Worm (Caenorhabditis elegans): ENCODE measurements around the gene C06A6.2.

C06A6.2 gene

ce11 chrIV:7898489-7898888 lies 52.1 kb downstream of the C06A6.2 start:
- no peak for TF ChIP-seq ahr-1 (tag; optimal IDR thresholded peaks at IDR 0.05)

ce11 chrIV:7902221-7902904 lies 55.9 kb downstream of the C06A6.2 start, which contains the start of gene arp-11:
arp-11 (minus strand) TSS chrIV:7902271.
- TF ChIP-seq unc-55 (GFP tag; optimal IDR thresholded peaks at IDR 0.05): peak; percentile 36
- peak; percentile 38 for TF ChIP-seq nfya-1 (tag; optimal IDR thresholded peaks at IDR 0.05)
- peak; percentile 87 for TF ChIP-seq elt-2 (tag; optimal IDR thresholded peaks at IDR 0.05)
- no peak for TF ChIP-seq pros-1 (tag; optimal IDR thresholded peaks at IDR 0.05)
- no peak for TF ChIP-seq sox-2 (GFP tag; IDR thresholded peaks at IDR 0.05)
- no peak for TF ChIP-seq tbx-7 (tag; optimal IDR thresholded peaks at IDR 0.05)
- TF ChIP-seq tbx-2 (tag; optimal IDR thresholded peaks at IDR 0.05): peak; percentile 25
- TF ChIP-seq ceh-9 (tag; optimal IDR thresholded peaks at IDR 0.05): no peak
- TF ChIP-seq unc-42 (tag; optimal IDR thresholded peaks at IDR 0.05): peak; percentile 10
- no peak for TF ChIP-seq pag-3 (tag; optimal IDR thresholded peaks at IDR 0.05; ENCODE audit: borderline replicate concordance)

- TF ChIP-seq C38D4.7 (GFP tag; optimal IDR thresholded peaks at IDR 0.05) (no peak), lin-11 (tag; optimal IDR thresholded peaks at IDR 0.05) (no peak), ceh-30 (tag; optimal IDR thresholded peaks at IDR 0.05) (no peak), tbx-2 (tag; optimal IDR thresholded peaks at IDR 0.05) (no peak), ref-2 (tag; optimal IDR thresholded peaks at IDR 0.05) (no peak), unc-3 (GFP tag; conservative IDR thresholded peaks at IDR 0.05) (no peak), unc-3 (tag; optimal IDR thresholded peaks at IDR 0.05) (no peak), syd-9 (tag; optimal IDR thresholded peaks at IDR 0.05) (no peak), F13H6.1 (tag; optimal IDR thresholded peaks at IDR 0.05) (no peak), unc-42 (tag; optimal IDR thresholded peaks at IDR 0.05) (peak; percentile 8), nfya-1 (tag; optimal IDR thresholded peaks at IDR 0.05) (peak; percentile 26), fax-1 (tag; optimal IDR thresholded peaks at IDR 0.05) (no peak), ahr-1 (tag; optimal IDR thresholded peaks at IDR 0.05) (no peak), ceh-22 (tag; optimal IDR thresholded peaks at IDR 0.05) (peak; percentile 38), hlh-13 (GFP tag; optimal IDR thresholded peaks at IDR 0.05) (no peak), fkh-6 (tag; optimal IDR thresholded peaks at IDR 0.05) (no peak), sdc-2 (tag; optimal IDR thresholded peaks at IDR 0.05) (no peak), ceh-31 (tag; optimal IDR thresholded peaks at IDR 0.05) (peak; percentile 19), hlh-30 (tag; optimal IDR thresholded peaks at IDR 0.05; ENCODE audit: insufficient read depth) (peak; percentile 44), ceh-18 (tag; optimal IDR thresholded peaks at IDR 0.05) (no peak), unc-55 (GFP tag; optimal IDR thresholded peaks at IDR 0.05) (peak; percentile 22), sox-4 (tag; optimal IDR thresholded peaks at IDR 0.05) (no peak), dmd-4 (tag; optimal IDR thresholded peaks at IDR 0.05; ENCODE audit: borderline replicate concordance) (no peak)
These were observed 56.9 kb downstream of the C06A6.2 start, which contains the start of gene C49H3.6 for ce11 chrIV:7903359-7903758. C49H3.6 (plus strand) TSS chrIV:7903738.

All from whole organism, late embryonic.